Fruit fly (Drosophila melanogaster): ENCODE measurements around the gene Prx3.

Gene Prx3

dm6 chr3R:17583658-17584460 lies 37.5 kb upstream of the Prx3 start:
- TF ChIP-seq cic (GFP tag; optimal IDR thresholded peaks at IDR 0.05) (no peak), CG33017 (tag; optimal IDR thresholded peaks at IDR 0.05) (no peak), CG1620 (GFP tag; optimal IDR thresholded peaks at IDR 0.05) (no peak), tj (GFP tag; optimal IDR thresholded peaks at IDR 0.05) (no peak), toe (GFP tag; optimal IDR thresholded peaks at IDR 0.05) (no peak), Crg-1 (GFP tag; optimal IDR thresholded peaks at IDR 0.05) (no peak), CG5204 (GFP tag; optimal IDR thresholded peaks at IDR 0.05) (no peak), Mnt (GFP tag; optimal IDR thresholded peaks at IDR 0.05) (no peak)

dm6 chr3R:17566619-17567489 lies 20.5 kb upstream of the Prx3 start:
- TF ChIP-seq pad (GFP tag; optimal IDR thresholded peaks at IDR 0.05) (peak; percentile 0), kay (GFP tag; ENCODE audit: borderline replicate concordance) (no peak)

- TF ChIP-seq CG12768 (GFP tag; optimal IDR thresholded peaks at IDR 0.05) = no peak
- TF ChIP-seq Crg-1 (GFP tag; optimal IDR thresholded peaks at IDR 0.05) = no peak
- no peak for TF ChIP-seq CG33017 (tag; optimal IDR thresholded peaks at IDR 0.05)
- TF ChIP-seq ovo (GFP tag; optimal IDR thresholded peaks at IDR 0.05) = no peak
- TF ChIP-seq Clk (GFP tag; optimal IDR thresholded peaks at IDR 0.05) = no peak
- TF ChIP-seq CG5204 (GFP tag; optimal IDR thresholded peaks at IDR 0.05) = no peak
- TF ChIP-seq Hr96 (GFP tag; optimal IDR thresholded peaks at IDR 0.05) = no peak
- no peak for TF ChIP-seq CG1620 (GFP tag; optimal IDR thresholded peaks at IDR 0.05)
- no peak for TF ChIP-seq CG11617 (GFP tag; optimal IDR thresholded peaks at IDR 0.05)
These were observed 18.5 kb upstream of the Prx3 start for dm6 chr3R:17564837-17565236.

dm6 chr3R:17561175-17561574 lies 14.8 kb upstream of the Prx3 start:
- no peak for TF ChIP-seq kay (GFP tag; ENCODE audit: borderline replicate concordance)
- TF ChIP-seq ovo (GFP tag; optimal IDR thresholded peaks at IDR 0.05) = no peak
- no peak for TF ChIP-seq CG7101 (tag; optimal IDR thresholded peaks at IDR 0.05)
- no peak for TF ChIP-seq CG12768 (GFP tag; optimal IDR thresholded peaks at IDR 0.05)
- no peak for TF ChIP-seq CG14711 (tag; optimal IDR thresholded peaks at IDR 0.05)
- TF ChIP-seq tj (GFP tag; optimal IDR thresholded peaks at IDR 0.05) = no peak
- TF ChIP-seq CG33017 (tag; optimal IDR thresholded peaks at IDR 0.05) = no peak

dm6 chr3R:17558630-17559029 lies 12.3 kb upstream of the Prx3 start, which contains the start of gene Hmx:
Gene Hmx, plus strand, starts transcription at chr3R:17558930.
- TF ChIP-seq ovo (GFP tag; optimal IDR thresholded peaks at IDR 0.05) = no peak
- TF ChIP-seq CG33017 (tag; optimal IDR thresholded peaks at IDR 0.05) = no peak
- no peak for TF ChIP-seq cic (GFP tag; optimal IDR thresholded peaks at IDR 0.05)
- TF ChIP-seq pad (GFP tag; optimal IDR thresholded peaks at IDR 0.05) = peak; percentile 49
- TF ChIP-seq CG7045 (GFP tag; optimal IDR thresholded peaks at IDR 0.05) = no peak

- TF ChIP-seq CG5204 (GFP tag; optimal IDR thresholded peaks at IDR 0.05) = no peak
- TF ChIP-seq Clk (GFP tag; optimal IDR thresholded peaks at IDR 0.05) = no peak
- TF ChIP-seq CG14711 (tag; optimal IDR thresholded peaks at IDR 0.05) = no peak
- no peak for TF ChIP-seq pad (GFP tag; optimal IDR thresholded peaks at IDR 0.05)
These were observed 11.2 kb upstream of the Prx3 start for dm6 chr3R:17557487-17557886.

- TF ChIP-seq CG33017 (tag; optimal IDR thresholded peaks at IDR 0.05) (no peak), CG5204 (GFP tag; optimal IDR thresholded peaks at IDR 0.05) (no peak), bab1 (GFP tag; optimal IDR thresholded peaks at IDR 0.05) (no peak), tj (GFP tag; optimal IDR thresholded peaks at IDR 0.05) (no peak), CG7045 (GFP tag; optimal IDR thresholded peaks at IDR 0.05) (no peak), CG14711 (tag; optimal IDR thresholded peaks at IDR 0.05) (no peak), CG11617 (GFP tag; optimal IDR thresholded peaks at IDR 0.05) (no peak), CG7101 (tag; optimal IDR thresholded peaks at IDR 0.05) (no peak), ovo (GFP tag; optimal IDR thresholded peaks at IDR 0.05) (no peak), toe (GFP tag; optimal IDR thresholded peaks at IDR 0.05) (no peak), kay (GFP tag; ENCODE audit: borderline replicate concordance) (no peak), Clk (GFP tag; optimal IDR thresholded peaks at IDR 0.05) (no peak), Crg-1 (GFP tag; optimal IDR thresholded peaks at IDR 0.05) (no peak), CG1620 (GFP tag; optimal IDR thresholded peaks at IDR 0.05) (no peak), CG12768 (GFP tag; optimal IDR thresholded peaks at IDR 0.05) (no peak)
These were observed 4.6 kb upstream of the Prx3 start for dm6 chr3R:17550827-17551468.

Measured in whole organism, adult.